Worm (Caenorhabditis elegans) whole organism, late embryonic: ENCODE measurements around the gene T04C12.11.

ENCODE experiments used
- ceh-34 ChIP-seq: sonication (generic microtip); optimal IDR thresholded peaks from 2 replicates; lab custom pipeline; 2016; ENCODE audit warnings: mild to moderate bottlenecking, missing genetic modification characterization, missing compliant biosample characterization
- ceh-9 ChIP-seq: sonication (generic microtip); optimal IDR thresholded peaks from 2 replicates; lab custom pipeline; 2016; ENCODE audit warnings: mild to moderate bottlenecking, missing genetic modification characterization, inconsistent platforms, missing compliant biosample characterization
- dve-1 ChIP-seq: sonication (generic microtip); optimal IDR thresholded peaks from 2 replicates; lab custom pipeline; 2017; ENCODE audit warnings: antibody characterized with exemption, mild to moderate bottlenecking, missing genetic modification characterization, missing compliant biosample characterization
- unc-42 ChIP-seq: sonication (generic microtip); optimal IDR thresholded peaks from 2 replicates; lab custom pipeline; 2016; ENCODE audit warnings: missing genotype, missing genetic modification characterization, missing compliant biosample characterization
- ztf-16 ChIP-seq: sonication (generic microtip); optimal IDR thresholded peaks from 2 replicates; lab custom pipeline; 2017; ENCODE audit warnings: missing genetic modification characterization, missing compliant biosample characterization

- TF ChIP-seq unc-42 (tag; lab: Kevin White, UChicago) (no peak), ztf-16 (no peak), ceh-34 (tag; lab: Kevin White, UChicago) (no peak), ceh-9 (no peak), dve-1 (tag; lab: Kevin White, UChicago) (no peak)
Observed at ce11 chrV:11059180-11059579, 909 bp downstream of the T04C12.11 start, which contains the start of gene T04C12.1.
